Fruit fly (Drosophila melanogaster) whole organism, embryonic: Measurements from ENCODE around the gene Pnn.

ENCODE experiments used
- Asciz ChIP-seq: fragments of 200-800 bp; sonication (Bioruptor generic); optimal IDR thresholded peaks from 2 replicates; lab custom pipeline; 2017; ENCODE audit warnings: missing biosample characterization, mild to moderate bottlenecking, missing genetic modification characterization, missing genetic modification reagents
- B-H2 ChIP-seq: fragments of 200-800 bp; sonication (Bioruptor generic); optimal IDR thresholded peaks from 2 replicates; lab custom pipeline; 2018; ENCODE audit warnings: missing biosample characterization, mild to moderate bottlenecking, missing genetic modification characterization
- CG10209 ChIP-seq: fragments of 200-800 bp; sonication (Bioruptor generic); optimal IDR thresholded peaks from 3 replicates; lab custom pipeline; 2017; ENCODE audit warnings: missing biosample characterization, mild to moderate bottlenecking, missing genetic modification characterization, missing genetic modification reagents
- CG1024 ChIP-seq: fragments of 200-800 bp; sonication (Bioruptor generic); IDR thresholded peaks from 2 replicates; pipeline ENCODE4 v1.3.6; 2022; ENCODE audit warnings: missing biosample characterization, missing genetic modification characterization
- CG11247 ChIP-seq: fragments of 200-800 bp; sonication (Bioruptor generic); IDR thresholded peaks from 2 replicates; pipeline ENCODE4 v1.3.6; 2022; ENCODE audit warnings: missing biosample characterization, missing genetic modification characterization
- CG12299 ChIP-seq: fragments of 200-800 bp; sonication (Bioruptor generic); optimal IDR thresholded peaks from 2 replicates; lab custom pipeline; 2018; ENCODE audit warnings: missing biosample characterization, mild to moderate bottlenecking, missing genetic modification characterization
- CG14667 ChIP-seq: fragments of 200-800 bp; sonication (Bioruptor generic); IDR thresholded peaks from 2 replicates; pipeline ENCODE4 v1.3.6; 2022; ENCODE audit warnings: missing biosample characterization, missing genetic modification characterization
- CG1647 ChIP-seq: fragments of 200-800 bp; sonication (Bioruptor generic); optimal IDR thresholded peaks from 3 replicates; lab custom pipeline; 2016; ENCODE audit warnings: missing biosample characterization, missing genetic modification characterization
- CG2678 ChIP-seq: fragments of 200-800 bp; sonication (Bioruptor generic); optimal IDR thresholded peaks from 3 replicates; lab custom pipeline; 2019; ENCODE audit warnings: missing biosample characterization, mild to moderate bottlenecking, missing genetic modification characterization, moderate library complexity
- CG31388 ChIP-seq: fragments of 200-800 bp; sonication (Bioruptor generic); optimal IDR thresholded peaks from 2 replicates; lab custom pipeline; 2016; ENCODE audit warnings: missing biosample characterization, missing genetic modification characterization
- CG32772 ChIP-seq: fragments of 200-800 bp; sonication (Bioruptor generic); IDR thresholded peaks from 2 replicates; pipeline ENCODE4 v1.3.6; 2022; ENCODE audit warnings: missing biosample characterization, missing genetic modification characterization
- CG34224 ChIP-seq: fragments of 200-800 bp; sonication (Bioruptor generic); IDR thresholded peaks from 3 replicates; pipeline ENCODE4 v1.3.6; 2022; ENCODE audit warnings: missing biosample characterization, missing genetic modification characterization; ENCODE audit not compliant: partially characterized antibody
- CG3726 ChIP-seq: fragments of 200-800 bp; sonication (Bioruptor generic); IDR thresholded peaks from 3 replicates; pipeline ENCODE4, ENCODE4 v1.3.6; 2022; ENCODE audit warnings: missing biosample characterization, missing genetic modification characterization
- CG4404 ChIP-seq: fragments of 200-800 bp; sonication (Bioruptor generic); IDR thresholded peaks from 2 replicates; pipeline ENCODE4 v1.3.6; 2022; ENCODE audit warnings: missing biosample characterization, missing genetic modification characterization
- CG4854 ChIP-seq: fragments of 200-800 bp; sonication (Bioruptor generic); optimal IDR thresholded peaks from 2 replicates; lab custom pipeline; 2016; ENCODE audit warnings: missing biosample characterization, missing genetic modification characterization, inconsistent platforms
- CG6272 ChIP-seq: fragments of 200-800 bp; sonication (Bioruptor generic); IDR thresholded peaks from 2 replicates; pipeline ENCODE4 v1.3.6; 2022; ENCODE audit warnings: missing biosample characterization, missing genetic modification characterization
- CG7271 ChIP-seq: fragments of 200-800 bp; sonication (Bioruptor generic); optimal IDR thresholded peaks from 2 replicates; lab custom pipeline; 2018; ENCODE audit warnings: missing biosample characterization, mild to moderate bottlenecking, missing genetic modification characterization, moderate library complexity
- CG7372 ChIP-seq: fragments of 200-800 bp; sonication (Bioruptor generic); IDR thresholded peaks from 2 replicates; pipeline ENCODE4 v1.3.6; 2022; ENCODE audit warnings: missing biosample characterization, missing genetic modification characterization
- CG8478 ChIP-seq: fragments of >200 bp; optimal IDR thresholded peaks from 2 replicates; lab custom pipeline; 2018
- CG8944 ChIP-seq: fragments of 200-800 bp; sonication (Bioruptor generic); optimal IDR thresholded peaks from 3 replicates; lab custom pipeline; 2016; ENCODE audit warnings: missing biosample characterization, missing genetic modification characterization
- CG9727 ChIP-seq: fragments of 200-800 bp; sonication (Bioruptor generic); optimal IDR thresholded peaks from 3 replicates; lab custom pipeline; 2017; ENCODE audit warnings: missing biosample characterization, mild to moderate bottlenecking, missing genetic modification characterization
- CG9817 ChIP-seq: fragments of 200-800 bp; sonication (Bioruptor generic); optimal IDR thresholded peaks from 2 replicates; lab custom pipeline; 2018; ENCODE audit warnings: missing biosample characterization, mild to moderate bottlenecking, missing genetic modification characterization, moderate library complexity
- D19A ChIP-seq: fragments of 200-800 bp; optimal IDR thresholded peaks from 3 replicates; lab custom pipeline; 2019; ENCODE audit warnings: missing biosample characterization, mild to moderate bottlenecking, missing genetic modification characterization, moderate library complexity
- Dbx ChIP-seq: fragments of 200-800 bp; sonication (Bioruptor generic); IDR thresholded peaks from 3 replicates; pipeline ENCODE4 v1.3.6; 2022; ENCODE audit warnings: missing biosample characterization, missing genetic modification characterization
- Drgx ChIP-seq: fragments of 200-800 bp; sonication (Bioruptor generic); IDR thresholded peaks from 2 replicates; pipeline ENCODE4 v1.3.6; 2022; ENCODE audit warnings: missing biosample characterization, missing genetic modification characterization
- HLH3B ChIP-seq: fragments of 200-800 bp; sonication (Bioruptor generic); IDR thresholded peaks from 2 replicates; pipeline ENCODE4 v1.3.6; 2022; ENCODE audit warnings: missing biosample characterization, missing genetic modification characterization
- Hmr ChIP-seq: fragments of 200-800 bp; sonication (Bioruptor generic); optimal IDR thresholded peaks from 3 replicates; lab custom pipeline; 2017; ENCODE audit warnings: mild to moderate bottlenecking, missing biosample characterization, missing genetic modification reagents, missing genetic modification characterization
- Mes4 ChIP-seq: fragments of 200-800 bp; sonication (Bioruptor generic); optimal IDR thresholded peaks from 2 replicates; lab custom pipeline; 2016; ENCODE audit warnings: missing biosample characterization, missing genetic modification characterization
- Neu2 ChIP-seq: fragments of 200-800 bp; sonication (Bioruptor generic); optimal IDR thresholded peaks from 3 replicates; lab custom pipeline; 2016; ENCODE audit warnings: missing biosample characterization, missing genetic modification characterization, borderline replicate concordance
- Side ChIP-seq: fragments of 200-800 bp; sonication (Bioruptor generic); optimal IDR thresholded peaks from 2 replicates; lab custom pipeline; 2016; ENCODE audit warnings: missing biosample characterization, missing genetic modification characterization
- Sox100B ChIP-seq: fragments of 200-800 bp; sonication (Bioruptor generic); optimal IDR thresholded peaks from 3 replicates; lab custom pipeline; 2018; ENCODE audit warnings: missing biosample characterization, mild to moderate bottlenecking, missing genetic modification characterization
- Vsx1 ChIP-seq: fragments of 200-800 bp; sonication (Bioruptor generic); optimal IDR thresholded peaks from 2 replicates; lab custom pipeline; 2017; ENCODE audit warnings: missing biosample characterization, mild to moderate bottlenecking, missing genetic modification characterization, missing genetic modification reagents
- ara ChIP-seq: fragments of 200-800 bp; sonication (Bioruptor generic); IDR thresholded peaks from 2 replicates; pipeline ENCODE4 v1.3.6; 2022; ENCODE audit warnings: missing biosample characterization, missing genetic modification characterization
- bbx ChIP-seq: fragments of 200-800 bp; sonication (Bioruptor generic); IDR thresholded peaks from 2 replicates; pipeline ENCODE4 v1.3.6; 2022; ENCODE audit warnings: missing biosample characterization, missing genetic modification characterization; ENCODE audit not compliant: partially characterized antibody
- cad ChIP-seq: fragments of >200 bp; optimal IDR thresholded peaks from 2 replicates; lab custom pipeline; 2017; ENCODE audit warnings: missing biosample characterization, missing genetic modification characterization
- ems ChIP-seq: fragments of 200-800 bp; sonication (Bioruptor generic); optimal IDR thresholded peaks from 3 replicates; lab custom pipeline; 2016; ENCODE audit warnings: missing biosample characterization, missing genetic modification characterization
- fd3F ChIP-seq: fragments of 200-800 bp; sonication (Bioruptor generic); optimal IDR thresholded peaks from 2 replicates; lab custom pipeline; 2018; ENCODE audit warnings: missing biosample characterization, mild to moderate bottlenecking, missing genetic modification characterization, moderate library complexity
- ftz-f1 ChIP-seq: fragments of 200-800 bp; sonication (Bioruptor generic); optimal IDR thresholded peaks from 2 replicates; lab custom pipeline; 2016; ENCODE audit warnings: missing biosample characterization, missing genetic modification characterization
- grn ChIP-seq: fragments of 200-800 bp; sonication (Bioruptor generic); optimal IDR thresholded peaks from 3 replicates; lab custom pipeline; 2017; ENCODE audit warnings: missing biosample characterization, missing genetic modification characterization
- hbn ChIP-seq: fragments of 200-800 bp; sonication (Bioruptor generic); IDR thresholded peaks from 2 replicates; pipeline ENCODE4 v1.3.6; 2022; ENCODE audit warnings: missing biosample characterization, missing genetic modification characterization; ENCODE audit not compliant: partially characterized antibody
- hth ChIP-seq: fragments of >200 bp; optimal IDR thresholded peaks from 2 replicates; lab custom pipeline; 2017; ENCODE audit warnings: inconsistent platforms
- insv ChIP-seq, 2 experiments: fragments of 200-800 bp; sonication (Bioruptor generic); optimal IDR thresholded peaks; 3 replicates each; lab custom pipeline; 2016 to 2018; ENCODE audit warnings: missing biosample characterization in 2 of 2, missing genetic modification characterization in 2 of 2
- kah ChIP-seq: fragments of 200-800 bp; sonication (Bioruptor generic); optimal IDR thresholded peaks from 2 replicates; lab custom pipeline; 2018; ENCODE audit warnings: missing biosample characterization, mild to moderate bottlenecking, missing genetic modification characterization
- nerfin-2 ChIP-seq: fragments of 200-800 bp; sonication (Bioruptor generic); IDR thresholded peaks from 2 replicates; pipeline ENCODE4 v1.3.6; 2022; ENCODE audit warnings: missing biosample characterization, missing genetic modification characterization; ENCODE audit not compliant: partially characterized antibody
- pb ChIP-seq: fragments of 200-800 bp; sonication (Bioruptor generic); optimal IDR thresholded peaks from 3 replicates; lab custom pipeline; 2016; ENCODE audit warnings: missing biosample characterization, missing genetic modification characterization
- rib ChIP-seq: fragments of 200-800 bp; sonication (Bioruptor generic); IDR thresholded peaks from 2 replicates; pipeline ENCODE4 v1.3.6; 2022; ENCODE audit warnings: missing biosample characterization, missing genetic modification characterization
- schlank ChIP-seq: fragments of 200-800 bp; sonication (Bioruptor generic); optimal IDR thresholded peaks from 2 replicates; lab custom pipeline; 2018; ENCODE audit warnings: missing biosample characterization, mild to moderate bottlenecking, missing genetic modification characterization
- sens-2 ChIP-seq: fragments of 200-800 bp; sonication (Bioruptor generic); IDR thresholded peaks from 2 replicates; pipeline ENCODE4 v1.3.6; 2022; ENCODE audit warnings: missing biosample characterization, missing genetic modification characterization
- slbo ChIP-seq: fragments of 200-800 bp; sonication (Bioruptor generic); IDR thresholded peaks from 2 replicates; pipeline ENCODE4 v1.3.6; 2022; ENCODE audit warnings: missing biosample characterization, missing genetic modification characterization
- sna ChIP-seq: fragments of 200-800 bp; sonication (Bioruptor generic); IDR thresholded peaks from 2 replicates; pipeline ENCODE4 v1.3.6; 2022; ENCODE audit warnings: missing biosample characterization, missing genetic modification characterization; ENCODE audit not compliant: partially characterized antibody
- tap ChIP-seq: fragments of 200-800 bp; optimal IDR thresholded peaks from 3 replicates; lab custom pipeline; 2019; ENCODE audit warnings: missing biosample characterization, mild to moderate bottlenecking, missing genetic modification characterization, moderate library complexity
- tna ChIP-seq: fragments of 200-800 bp; sonication (Bioruptor generic); IDR thresholded peaks from 2 replicates; pipeline ENCODE4 v1.3.6; 2022; ENCODE audit warnings: missing biosample characterization, missing genetic modification characterization; ENCODE audit not compliant: partially characterized antibody
- wdn ChIP-seq: fragments of 200-800 bp; sonication (Bioruptor generic); IDR thresholded peaks from 2 replicates; pipeline ENCODE4 v1.3.6; 2022; ENCODE audit warnings: missing biosample characterization, missing genetic modification characterization

Gene Pnn

dm6 chr3R:9710886-9711285 is 29.8 kb upstream of the Pnn start, which contains the start of the genes trbd and dmt (continued):
- TF ChIP-seq bbx (GFP tag; lab: Robert Waterston, UW) (no peak), pb (GFP tag; lab: Kevin White, UChicago) (no peak), Asciz (no peak), CG6272 (0 out of 2 replicates have a peak, but pooled peaks have one; percentile 38), tap (tag; lab: Kevin White, UChicago) (no peak), CG14667 (GFP tag; lab: Robert Waterston, UW) (no peak), Side (GFP tag; lab: Kevin White, UChicago) (peak; percentile 46), CG8478 (lab: Kevin White, UChicago) (no peak), Dbx (GFP tag; lab: Robert Waterston, UW) (no peak), CG31388 (GFP tag; lab: Kevin White, UChicago) (no peak), CG12299 (no peak), grn (no peak), insv (GFP tag; optimal IDR thresholded peaks at IDR 0.05; lab: Kevin White, UChicago) (peak in 1 of 2 experiments; percentile 73), tna (GFP tag; lab: Robert Waterston, UW) (no peak), CG3726 (GFP tag; lab: Robert Waterston, UW) (no peak), HLH3B (GFP tag; lab: Robert Waterston, UW) (no peak), sna (GFP tag; lab: Robert Waterston, UW) (no peak), kah (GFP tag; lab: Kevin White, UChicago) (peak; percentile 78), Hmr (GFP tag; lab: Kevin White, UChicago) (no peak), CG9727 (GFP tag; lab: Kevin White, UChicago) (peak; percentile 30), sens-2 (GFP tag; lab: Robert Waterston, UW) (no peak), rib (GFP tag; lab: Robert Waterston, UW) (no peak), hbn (GFP tag; lab: Robert Waterston, UW) (no peak), B-H2 (GFP tag; lab: Kevin White, UChicago) (no peak), cad (GFP tag; lab: Kevin White, UChicago) (no peak), CG11247 (no peak), CG8944 (GFP tag; lab: Kevin White, UChicago) (peak; percentile 55), CG2678 (tag; lab: Kevin White, UChicago) (no peak), CG9817 (tag; lab: Kevin White, UChicago) (no peak), CG10209 (GFP tag; lab: Kevin White, UChicago) (no peak), CG1647 (GFP tag; lab: Kevin White, UChicago) (peak; percentile 66), Neu2 (GFP tag; lab: Kevin White, UChicago) (no peak), ftz-f1 (GFP tag; lab: Kevin White, UChicago) (peak; percentile 97), slbo (no peak), CG7372 (no peak), Drgx (no peak), fd3F (GFP tag; lab: Kevin White, UChicago) (no peak), CG4854 (GFP tag; lab: Kevin White, UChicago) (no peak), hth (lab: Kevin White, UChicago) (no peak), CG34224 (GFP tag; lab: Robert Waterston, UW) (no peak), ems (GFP tag; lab: Kevin White, UChicago) (peak; percentile 26), D19A (tag; lab: Kevin White, UChicago) (no peak), CG32772 (GFP tag; lab: Robert Waterston, UW) (no peak), Vsx1 (GFP tag; lab: Kevin White, UChicago) (peak; percentile 99), CG7271 (tag; lab: Kevin White, UChicago) (no peak), wdn (GFP tag; lab: Robert Waterston, UW) (no peak), nerfin-2 (no peak), CG4404 (no peak), ara (GFP tag; lab: Robert Waterston, UW) (no peak), schlank (tag; lab: Kevin White, UChicago) (peak; percentile 2), CG1024 (GFP tag; lab: Robert Waterston, UW) (no peak), Sox100B (GFP tag; lab: Kevin White, UChicago) (no peak), Mes4 (GFP tag; lab: Kevin White, UChicago) (peak; percentile 29)
